Worm (Caenorhabditis elegans): ENCODE data around the gene str-27.
"Not testable (repeated sequence)": the region's sequence is repeated elsewhere in the genome, so short reads cannot be mapped to it uniquely, and the experiment has no call there.

str-27 gene

ce11 chrV:15748343-15748742 lies 12.7 kb upstream of the str-27 start, which contains the start of gene T23D5.8:
Gene T23D5.8, minus strand, starts transcription at chrV:15748443.
- TF ChIP-seq isw-1 (GFP tag; IDR thresholded peaks at IDR 0.05); nhr-237 (tag; optimal IDR thresholded peaks at IDR 0.05); lin-15B (tag; optimal IDR thresholded peaks at IDR 0.05): not testable (repeated sequence)

ce11 chrV:15744366-15744765 lies 8.7 kb upstream of the str-27 start, which contains the start of gene str-19:
Gene str-19, minus strand, starts transcription at chrV:15744466.
- TF ChIP-seq dpl-1 (GFP tag; optimal IDR thresholded peaks at IDR 0.05); ceh-82 (tag; optimal IDR thresholded peaks at IDR 0.05); aha-1 (tag; optimal IDR thresholded peaks at IDR 0.05): not testable (repeated sequence)

ce11 chrV:15741851-15742250 lies 6.2 kb upstream of the str-27 start, which contains the start of gene str-18:
Gene str-18, minus strand, starts transcription at chrV:15741951.
- TF ChIP-seq swsn-7 (tag; optimal IDR thresholded peaks at IDR 0.05) (no peak), jun-1 (tag; optimal IDR thresholded peaks at IDR 0.05) (no peak)

- TF ChIP-seq nhr-84 (tag; optimal IDR thresholded peaks at IDR 0.05) = no peak
- no peak for TF ChIP-seq mdl-1 (tag; optimal IDR thresholded peaks at IDR 0.05)
- TF ChIP-seq lin-35 (GFP tag; optimal IDR thresholded peaks at IDR 0.05) = no peak
- TF ChIP-seq hlh-17 (GFP tag; optimal IDR thresholded peaks at IDR 0.05; ENCODE audit: borderline replicate concordance) = no peak
- TF ChIP-seq xbp-1 (tag; optimal IDR thresholded peaks at IDR 0.05) = no peak
- TF ChIP-seq dsc-1 (tag; optimal IDR thresholded peaks at IDR 0.05) = no peak
- no peak for TF ChIP-seq snu-23 (GFP tag; optimal IDR thresholded peaks at IDR 0.05)
- no peak for TF ChIP-seq ceh-82 (tag; optimal IDR thresholded peaks at IDR 0.05)
- no peak for TF ChIP-seq nhr-12 (tag; optimal IDR thresholded peaks at IDR 0.05)
- TF ChIP-seq skn-1 (tag; optimal IDR thresholded peaks at IDR 0.05) = no peak
- no peak for TF ChIP-seq ceh-90 (tag; optimal IDR thresholded peaks at IDR 0.05)
- no peak for TF ChIP-seq zag-1 (tag; optimal IDR thresholded peaks at IDR 0.05)
- TF ChIP-seq ceh-63 (GFP tag; optimal IDR thresholded peaks at IDR 0.05) = no peak
- no peak for TF ChIP-seq isw-1 (GFP tag; IDR thresholded peaks at IDR 0.05)
- no peak for TF ChIP-seq grh-1 (GFP tag; IDR thresholded peaks at IDR 0.05)
- no peak for TF ChIP-seq nhr-11 (tag; optimal IDR thresholded peaks at IDR 0.05)
- no peak for TF ChIP-seq nhr-71 (tag; optimal IDR thresholded peaks at IDR 0.05)
These were observed 2.1 kb downstream of the str-27 start, which contains the start of gene T23D5.3 for ce11 chrV:15733568-15733967. Gene T23D5.3, minus strand, starts transcription at chrV:15733668.

- TF ChIP-seq F16B12.6 (tag; optimal IDR thresholded peaks at IDR 0.05) (no peak), lin-14 (GFP tag; optimal IDR thresholded peaks at IDR 0.05) (no peak), efl-3 (GFP tag; optimal IDR thresholded peaks at IDR 0.05) (no peak), lin-13 (GFP tag; optimal IDR thresholded peaks at IDR 0.05) (no peak)
These were observed 2.6 kb downstream of the str-27 start for ce11 chrV:15733020-15733419.

- TF ChIP-seq lin-13 (GFP tag; optimal IDR thresholded peaks at IDR 0.05) (no peak), egl-27 (tag; optimal IDR thresholded peaks at IDR 0.05) (no peak), fkh-8 (tag; optimal IDR thresholded peaks at IDR 0.05) (no peak), grh-1 (GFP tag; IDR thresholded peaks at IDR 0.05) (no peak), aly-2 (tag; optimal IDR thresholded peaks at IDR 0.05) (no peak), jun-1 (tag; optimal IDR thresholded peaks at IDR 0.05) (no peak), lin-15B (tag; optimal IDR thresholded peaks at IDR 0.05) (no peak), elt-2 (tag; optimal IDR thresholded peaks at IDR 0.05) (no peak), C04F5.9 (tag; optimal IDR thresholded peaks at IDR 0.05) (no peak), dpl-1 (GFP tag; optimal IDR thresholded peaks at IDR 0.05) (no peak), nhr-76 (tag; optimal IDR thresholded peaks at IDR 0.05) (no peak), skn-1 (tag; optimal IDR thresholded peaks at IDR 0.05) (no peak), sptf-1 (tag; optimal IDR thresholded peaks at IDR 0.05) (no peak), nhr-12 (tag; optimal IDR thresholded peaks at IDR 0.05) (no peak), unc-30 (tag; optimal IDR thresholded peaks at IDR 0.05) (no peak), isw-1 (GFP tag; IDR thresholded peaks at IDR 0.05) (no peak), ceh-82 (tag; optimal IDR thresholded peaks at IDR 0.05) (no peak)
These were observed 3.4 kb downstream of the str-27 start, which contains the start of gene str-38 for ce11 chrV:15732209-15732608. Gene str-38, minus strand, starts transcription at chrV:15732309.
